Worm (Caenorhabditis elegans): ENCODE measurements around the gene Y94H6A.5.

Gene Y94H6A.5

DNA sequence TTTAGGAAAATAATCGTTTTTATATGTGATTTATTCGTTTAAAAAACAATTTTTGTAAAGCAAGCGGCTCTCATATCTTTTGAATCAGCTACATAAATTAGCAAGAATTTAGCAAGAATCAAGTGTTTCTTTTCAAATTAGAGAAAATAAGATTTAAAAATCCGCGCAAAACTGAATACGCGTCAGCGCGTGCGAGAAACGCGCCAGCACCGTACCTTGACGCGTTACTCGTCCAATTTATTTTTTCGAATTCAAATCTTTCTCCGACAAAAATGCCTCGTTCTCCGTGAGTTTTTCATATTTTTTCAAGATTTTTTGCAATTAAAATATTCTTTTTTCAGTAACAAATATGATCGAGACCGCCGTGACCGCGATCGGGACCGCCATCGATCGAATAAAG lies 27.5 kb downstream of the Y94H6A.5 start, which contains the start of gene Y94H6A.3 (continued):
- TF ChIP-seq lsl-1 (GFP tag; optimal IDR thresholded peaks at IDR 0.05) (peak; percentile 66), ceh-40 (GFP tag; IDR thresholded peaks at IDR 0.05) (no peak), C06A6.2 (GFP tag; conservative IDR thresholded peaks at IDR 0.05) (peak; percentile 72), mcd-1 (GFP tag; IDR thresholded peaks at IDR 0.05) (peak; percentile 93), nfyb-1 (GFP tag; IDR thresholded peaks at IDR 0.05) (peak; percentile 78), Y79H2A.3 (GFP tag; conservative IDR thresholded peaks at IDR 0.05) (no peak), atf-7 (tag; optimal IDR thresholded peaks at IDR 0.05) (peak; percentile 17), F33H1.4 (GFP tag; IDR thresholded peaks at IDR 0.05) (peak; percentile 76), hlh-26 (GFP tag; conservative IDR thresholded peaks at IDR 0.05) (no peak), mel-28 (tag; optimal IDR thresholded peaks at IDR 0.05; ENCODE audit: borderline replicate concordance) (no peak), chd-7 (tag; optimal IDR thresholded peaks at IDR 0.05) (no peak), ceh-91 (GFP tag; IDR thresholded peaks at IDR 0.05) (0 out of 2 replicates have a peak, but pooled peaks have one; percentile 37), K12H6.12 (tag; optimal IDR thresholded peaks at IDR 0.05) (peak; percentile 14), snpc-3.4 (tag; optimal IDR thresholded peaks at IDR 0.05) (peak; percentile 31), unc-62 (GFP tag; optimal IDR thresholded peaks at IDR 0.05) (no peak), sdz-38 (tag; optimal IDR thresholded peaks at IDR 0.05) (no peak), F57A8.1 (GFP tag; optimal IDR thresholded peaks at IDR 0.05) (no peak), fkh-3 (tag; optimal IDR thresholded peaks at IDR 0.05) (no peak), pha-4 (tag; optimal IDR thresholded peaks at IDR 0.05) (peak; percentile 39), madf-8 (GFP tag; conservative IDR thresholded peaks at IDR 0.05) (peak; percentile 36; the same call in 1 of the 2 replicates), nfya-1 (tag; optimal IDR thresholded peaks at IDR 0.05; ENCODE audit: borderline replicate concordance, insufficient read depth) (no peak), F49E8.2 (tag; optimal IDR thresholded peaks at IDR 0.05; ENCODE audit: insufficient read depth) (no peak), athp-1 (tag; optimal IDR thresholded peaks at IDR 0.05) (no peak), snpc-1.3 (tag; optimal IDR thresholded peaks at IDR 0.05; ENCODE audit: insufficient read depth) (peak; percentile 26), xnd-1 (tag; optimal IDR thresholded peaks at IDR 0.05) (peak; percentile 53), ztf-25 (GFP tag; IDR thresholded peaks at IDR 0.05) (no peak), ZK185.1 (tag; optimal IDR thresholded peaks at IDR 0.05; ENCODE audit: poor library complexity, severe bottlenecking) (no peak), attf-3 (GFP tag; conservative IDR thresholded peaks at IDR 0.05) (peak; percentile 88), sptf-2 (GFP tag; optimal IDR thresholded peaks at IDR 0.05) (no peak), cebp-1 (GFP tag; IDR thresholded peaks at IDR 0.05) (no peak), cebp-1 (tag; optimal IDR thresholded peaks at IDR 0.05) (peak; percentile 79), ceh-100 (GFP tag; IDR thresholded peaks at IDR 0.05) (peak; percentile 64), rcor-1 (GFP tag; IDR thresholded peaks at IDR 0.05) (peak; percentile 88), F22D6.2 (tag; optimal IDR thresholded peaks at IDR 0.05) (no peak), nhr-179 (tag; optimal IDR thresholded peaks at IDR 0.05) (no peak), B0336.3 (GFP tag; IDR thresholded peaks at IDR 0.05) (peak; percentile 79), ceh-27 (GFP tag; optimal IDR thresholded peaks at IDR 0.05) (peak; percentile 45), Y56A3A.18 (GFP tag; IDR thresholded peaks at IDR 0.05) (peak; percentile 76; the same call in 1 of the 2 replicates), Y53G8AR.9 (GFP tag; conservative IDR thresholded peaks at IDR 0.05) (peak; percentile 94), lin-35 (GFP tag; optimal IDR thresholded peaks at IDR 0.05) (peak; percentile 63 to 95 (median 80)), ztf-28 (GFP tag; IDR thresholded peaks at IDR 0.05) (no peak), cebp-2 (GFP tag; IDR thresholded peaks at IDR 0.05) (no peak), hsf-1 (GFP tag; IDR thresholded peaks at IDR 0.05) (peak; percentile 47; the same call in 1 of the 2 replicates), mes-4 (tag; optimal IDR thresholded peaks at IDR 0.05) (no peak), egrh-3 (GFP tag; IDR thresholded peaks at IDR 0.05) (no peak), nhr-27 (tag; optimal IDR thresholded peaks at IDR 0.05) (no peak), lir-1 (GFP tag; conservative IDR thresholded peaks at IDR 0.05) (peak; percentile 55; the same call in 1 of the 2 replicates), F52B5.7 (tag; optimal IDR thresholded peaks at IDR 0.05) (no peak)

Data from whole organism, young adult.